Worm (Caenorhabditis elegans): ENCODE measurements around the gene ncx-2.

- no peak for TF ChIP-seq nhr-237 (tag; optimal IDR thresholded peaks at IDR 0.05)
- TF ChIP-seq gmeb-1 (tag; optimal IDR thresholded peaks at IDR 0.05), result no peak
- TF ChIP-seq blmp-1 (tag; optimal IDR thresholded peaks at IDR 0.05; ENCODE audit: insufficient read depth), result no peak
- no peak for TF ChIP-seq snpc-4 (tag; optimal IDR thresholded peaks at IDR 0.05)
- no peak for TF ChIP-seq Y55F3AM.14 (GFP tag; optimal IDR thresholded peaks at IDR 0.05)
- TF ChIP-seq unc-39 (tag; optimal IDR thresholded peaks at IDR 0.05), result no peak
- no peak for TF ChIP-seq ztf-11 (tag; optimal IDR thresholded peaks at IDR 0.05)
- TF ChIP-seq lin-11 (tag; optimal IDR thresholded peaks at IDR 0.05), result no peak
- TF ChIP-seq nhr-25 (tag; optimal IDR thresholded peaks at IDR 0.05), result no peak
- TF ChIP-seq unc-55 (GFP tag; optimal IDR thresholded peaks at IDR 0.05), result no peak
- TF ChIP-seq mdl-1 (tag; optimal IDR thresholded peaks at IDR 0.05), result no peak
- TF ChIP-seq ama-1 (optimal IDR thresholded peaks at IDR 0.05), result no peak
- TF ChIP-seq lsy-2 (tag; optimal IDR thresholded peaks at IDR 0.05), result no peak
- no peak for TF ChIP-seq ztf-4 (tag; optimal IDR thresholded peaks at IDR 0.05)
These were observed 21.1 kb downstream of the ncx-2 start, which contains the start of gene ceh-33 for ce11 chrV:5324566-5324965.

Data from whole organism, L2 larva.